Worm (Caenorhabditis elegans) whole organism, early embryonic: ENCODE measurements around the gene C01G5.4.

Experiments used
- B0310.2 ChIP-seq: sonication (generic microtip); optimal IDR thresholded peaks from 2 replicates; lab custom pipeline; 2016; ENCODE audit warnings: mild to moderate bottlenecking, missing genetic modification characterization, missing compliant biosample characterization
- ama-1 ChIP-seq: fragments of 150-350 bp; optimal IDR thresholded peaks from 2 replicates; lab custom pipeline; 2014
- ets-7 ChIP-seq: sonication (generic microtip); optimal IDR thresholded peaks from 2 replicates; lab custom pipeline; 2016; ENCODE audit warnings: missing genotype, missing genetic modification characterization, missing compliant biosample characterization
- hmg-4 ChIP-seq: fragments of 200-800 bp; sonication (Bioruptor generic); optimal IDR thresholded peaks from 2 replicates; lab custom pipeline; 2018; ENCODE audit warnings: mild to moderate bottlenecking, missing genetic modification characterization, missing compliant biosample characterization
- pes-1 ChIP-seq: fragments of 200-800 bp; sonication (Bioruptor generic); IDR thresholded peaks from 2 replicates; pipeline ENCODE4 v1.3.6; 2022; ENCODE audit warnings: missing genetic modification reagents, missing genetic modification characterization, missing compliant biosample characterization
- tbx-37 ChIP-seq: fragments of 200-800 bp; sonication (Bioruptor generic); conservative IDR thresholded peaks from 2 replicates; pipeline ENCODE4 v1.3.6; 2022; ENCODE audit warnings: missing genetic modification reagents, missing genetic modification characterization, missing compliant biosample characterization
- tra-4 ChIP-seq: sonication (generic microtip); optimal IDR thresholded peaks from 2 replicates; lab custom pipeline; 2017; ENCODE audit warnings: missing genetic modification characterization, missing compliant biosample characterization

DNA sequence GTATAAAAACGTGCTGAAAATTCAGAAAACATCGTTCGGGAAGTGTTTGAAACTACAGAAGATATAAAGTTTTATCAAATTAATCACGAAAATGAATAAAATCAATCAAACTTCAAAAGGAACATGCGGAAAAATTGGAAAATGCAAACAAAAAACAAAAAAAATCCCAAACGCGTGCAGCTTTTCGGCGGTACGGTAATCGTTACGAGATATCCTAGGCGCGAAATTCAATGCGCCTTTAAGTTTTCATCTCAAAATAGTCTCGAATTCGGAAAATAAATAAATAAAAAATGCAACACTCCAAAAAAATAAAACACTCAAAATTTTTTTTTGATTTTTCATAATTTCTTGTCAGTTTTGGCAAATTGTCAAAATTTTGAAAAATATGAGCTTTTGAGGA lies 1.7 kb upstream of the C01G5.4 start:
- TF ChIP-seq pes-1 (GFP tag; lab: Robert Waterston, UW): no peak
- TF ChIP-seq tbx-37: no peak
- TF ChIP-seq hmg-4 (GFP tag; lab: Kevin White, UChicago): no peak
- TF ChIP-seq ets-7: no peak
- TF ChIP-seq tra-4 (tag; lab: Kevin White, UChicago): no peak
- TF ChIP-seq ama-1 (lab: Kevin White, UChicago): no peak
- TF ChIP-seq B0310.2 (tag; lab: Kevin White, UChicago): no peak
